Worm (Caenorhabditis elegans): ENCODE data around the gene acp-1.

ce11 chrX:3334115-3334514, 51.1 kb downstream of the acp-1 start:
- TF ChIP-seq unc-62 (GFP tag; optimal IDR thresholded peaks at IDR 0.05) (no peak), blmp-1 (tag; optimal IDR thresholded peaks at IDR 0.05) (no peak), nhr-76 (tag; optimal IDR thresholded peaks at IDR 0.05) (no peak), nhr-237 (tag; optimal IDR thresholded peaks at IDR 0.05) (no peak), mab-5 (tag; optimal IDR thresholded peaks at IDR 0.05) (no peak), pha-4 (tag; optimal IDR thresholded peaks at IDR 0.05) (no peak), elt-3 (tag; optimal IDR thresholded peaks at IDR 0.05) (no peak), ztf-11 (tag; optimal IDR thresholded peaks at IDR 0.05) (no peak), unc-39 (tag; optimal IDR thresholded peaks at IDR 0.05) (no peak), snpc-4 (tag; optimal IDR thresholded peaks at IDR 0.05) (no peak)

Measured in whole organism, mixed stage, embryonic.